Worm (Caenorhabditis elegans) whole organism, midembryonic: ENCODE measurements around the gene tsr-2.

Experiments
- T22C8.4 ChIP-seq: fragments of 200-800 bp; sonication (Bioruptor generic); IDR thresholded peaks from 2 replicates; pipeline ENCODE4 v1.3.6; 2022; ENCODE audit warnings: missing genetic modification characterization, missing compliant biosample characterization
- cog-1 ChIP-seq: sonication (generic microtip); optimal IDR thresholded peaks from 2 replicates; lab custom pipeline; 2016; ENCODE audit warnings: missing genetic modification characterization, missing compliant biosample characterization
- flt-1 ChIP-seq: fragments of 200-800 bp; sonication (Bioruptor generic); IDR thresholded peaks from 2 replicates; pipeline ENCODE4 v1.3.6; 2022; ENCODE audit warnings: missing genetic modification characterization, missing compliant biosample characterization
- med-1 ChIP-seq: sonication (generic microtip); optimal IDR thresholded peaks from 2 replicates; lab custom pipeline; 2017; ENCODE audit warnings: missing genetic modification characterization, mild to moderate bottlenecking, missing compliant biosample characterization, antibody characterized with exemption, missing genetic modification reagents; ENCODE audit not compliant: insufficient read depth
- ref-1 ChIP-seq: fragments of 200-800 bp; sonication (Bioruptor generic); conservative IDR thresholded peaks from 2 replicates; pipeline ENCODE4 v1.3.6; 2022; ENCODE audit warnings: missing genetic modification reagents, missing genetic modification characterization, missing compliant biosample characterization
- ztf-23 ChIP-seq: fragments of 200-800 bp; sonication (Bioruptor generic); IDR thresholded peaks from 2 replicates; pipeline ENCODE4 v1.3.6; 2022; ENCODE audit warnings: missing genetic modification reagents, missing genetic modification characterization, missing compliant biosample characterization

- TF ChIP-seq ztf-23: 0 out of 2 replicates have a peak, but pooled peaks have one; percentile 15
- no peak for TF ChIP-seq ref-1
- TF ChIP-seq flt-1 (GFP tag; lab: Robert Waterston, UW): no peak
- TF ChIP-seq T22C8.4: 0 out of 2 replicates have a peak, but pooled peaks have one; percentile 38
- peak; percentile 50 for TF ChIP-seq cog-1
- TF ChIP-seq med-1 (GFP tag; lab: Kevin White, UChicago): no peak
These were observed at the start of gene tsr-2 for ce11 chrIV:16656232-16656631.
